Worm (Caenorhabditis elegans) whole organism, L4 larva: ENCODE measurements around the gene W06G6.20.
A peak's percentile ranks its signal among the peaks of the same experiment; 100 is the strongest.
"Not testable (repeated sequence)": the region's sequence is repeated elsewhere in the genome, so short reads cannot be mapped to it uniquely, and the experiment has no call there.

Source experiments
- F26F4.8 ChIP-seq: fragments of 200-800 bp; sonication (Bioruptor generic); conservative IDR thresholded peaks from 2 replicates; pipeline ENCODE4 v1.3.6; 2022; ENCODE audit warnings: missing genetic modification characterization, missing compliant biosample characterization
- F44E2.7 ChIP-seq: fragments of 200-800 bp; sonication (Bioruptor generic); IDR thresholded peaks from 2 replicates; pipeline ENCODE4 v2.1.2; 2022; ENCODE audit warnings: missing genetic modification characterization, missing compliant biosample characterization
- Y105C5A.15 ChIP-seq: fragments of 200-800 bp; sonication (Bioruptor generic); IDR thresholded peaks from 2 replicates; pipeline ENCODE4 v1.3.6; 2022; ENCODE audit warnings: missing genetic modification characterization, missing compliant biosample characterization
- Y48G9A.11 ChIP-seq: fragments of 200-800 bp; sonication (Bioruptor generic); IDR thresholded peaks from 2 replicates; pipeline ENCODE4 v1.3.6; 2022; ENCODE audit warnings: missing genetic modification reagents, missing genetic modification characterization, missing compliant biosample characterization
- Y5F2A.4 ChIP-seq: fragments of 200-800 bp; sonication (Bioruptor generic); optimal IDR thresholded peaks from 2 replicates; lab custom pipeline; 2018; ENCODE audit warnings: mild to moderate bottlenecking, missing genetic modification characterization, missing compliant biosample characterization
- aly-2 ChIP-seq: sonication (generic microtip); optimal IDR thresholded peaks from 2 replicates; lab custom pipeline; 2018; ENCODE audit warnings: missing biosample characterization, missing genetic modification characterization
- ceh-20 ChIP-seq: fragments of 200-800 bp; sonication (Bioruptor generic); IDR thresholded peaks from 2 replicates; pipeline ENCODE4 v1.3.6; 2022; ENCODE audit warnings: missing genetic modification reagents, missing genetic modification characterization, missing compliant biosample characterization
- ceh-28 ChIP-seq: fragments of 150-350 bp; optimal IDR thresholded peaks from 2 replicates; lab custom pipeline; 2014; ENCODE audit warnings: missing biosample characterization, missing genetic modification reagents, missing genetic modification characterization
- ceh-32 ChIP-seq: sonication (generic microtip); optimal IDR thresholded peaks from 2 replicates; lab custom pipeline; 2016; ENCODE audit warnings: mild to moderate bottlenecking, missing genetic modification characterization, missing compliant biosample characterization; ENCODE audit not compliant: poor library complexity
- ceh-82 ChIP-seq: sonication (generic microtip); optimal IDR thresholded peaks from 2 replicates; lab custom pipeline; 2017; ENCODE audit warnings: missing biosample characterization, missing genetic modification characterization
- ctbp-1 ChIP-seq: fragments of 200-800 bp; sonication (Bioruptor generic); IDR thresholded peaks from 2 replicates; pipeline ENCODE4 v1.3.6; 2022; ENCODE audit warnings: missing genetic modification reagents, missing genetic modification characterization, missing compliant biosample characterization
- daf-12 ChIP-seq: fragments of 150-350 bp; optimal IDR thresholded peaks from 2 replicates; lab custom pipeline; 2014; ENCODE audit warnings: missing biosample characterization, missing genetic modification reagents, missing genetic modification characterization
- daf-16 ChIP-seq, 3 experiments: sonication (generic microtip); optimal IDR thresholded peaks; 2 replicates each; lab custom pipeline; 2016 to 2017; ENCODE audit warnings: missing genetic modification characterization in 3 of 3, missing genetic modification reagents in 3 of 3, mild to moderate bottlenecking in 2 of 3, missing compliant biosample characterization in 2 of 3, missing biosample characterization in 1 of 3, moderate library complexity in 1 of 3
- dmd-6 ChIP-seq: fragments of 200-800 bp; sonication (Bioruptor generic); IDR thresholded peaks from 2 replicates; pipeline ENCODE4 v1.3.6; 2022; ENCODE audit warnings: missing genetic modification reagents, missing genetic modification characterization, missing compliant biosample characterization
- dmd-8 ChIP-seq: fragments of 200-800 bp; sonication (Bioruptor generic); IDR thresholded peaks from 2 replicates; pipeline ENCODE4 v1.3.6; 2022; ENCODE audit warnings: missing genetic modification characterization, missing compliant biosample characterization
- duxl-1 ChIP-seq: sonication (generic microtip); optimal IDR thresholded peaks from 2 replicates; lab custom pipeline; 2016; ENCODE audit warnings: mild to moderate bottlenecking, missing genetic modification characterization, moderate library complexity, missing compliant biosample characterization; ENCODE audit not compliant: poor library complexity
- egl-43 ChIP-seq: fragments of 200-800 bp; sonication (Bioruptor generic); IDR thresholded peaks from 2 replicates; pipeline ENCODE4 v1.3.6; 2022; ENCODE audit warnings: missing genetic modification reagents, missing genetic modification characterization, missing compliant biosample characterization
- gei-8 ChIP-seq: fragments of 200-800 bp; sonication (Bioruptor generic); optimal IDR thresholded peaks from 2 replicates; lab custom pipeline; 2018; ENCODE audit warnings: mild to moderate bottlenecking, missing genetic modification characterization, missing compliant biosample characterization
- hlh-30 ChIP-seq: sonication (generic microtip); optimal IDR thresholded peaks from 2 replicates; lab custom pipeline; 2017; ENCODE audit warnings: antibody characterized with exemption, mild to moderate bottlenecking, missing genetic modification characterization, missing compliant biosample characterization; ENCODE audit not compliant: insufficient read depth
- jun-1 ChIP-seq: fragments of 150-350 bp; optimal IDR thresholded peaks from 2 replicates; lab custom pipeline; 2014; ENCODE audit warnings: missing biosample characterization, missing genetic modification reagents, missing genetic modification characterization
- lim-7 ChIP-seq: fragments of 200-800 bp; sonication (Bioruptor generic); IDR thresholded peaks from 2 replicates; pipeline ENCODE4 v1.3.6; 2022; ENCODE audit warnings: missing genetic modification characterization, missing compliant biosample characterization
- lin-1 ChIP-seq: fragments of 200-800 bp; sonication (Bioruptor generic); IDR thresholded peaks from 2 replicates; pipeline ENCODE4 v1.3.6; 2022; ENCODE audit warnings: missing genetic modification reagents, missing genetic modification characterization, missing compliant biosample characterization
- lin-15B ChIP-seq: fragments of 150-350 bp; sonication (generic microtip); optimal IDR thresholded peaks from 3 replicates; lab custom pipeline; 2014; ENCODE audit warnings: missing biosample characterization, missing genetic modification characterization
- lin-38 ChIP-seq: fragments of 200-800 bp; sonication (Bioruptor generic); IDR thresholded peaks from 2 replicates; pipeline ENCODE4 v1.3.6; 2022; ENCODE audit warnings: missing genetic modification reagents, missing genetic modification characterization, missing compliant biosample characterization
- madf-5 ChIP-seq, 2 experiments: fragments of 200-800 bp; sonication (Bioruptor generic); IDR thresholded peaks; 2 replicates each; pipeline ENCODE4 v1.3.6; 2022; ENCODE audit warnings: missing compliant biosample characterization in 2 of 2, missing genetic modification characterization in 2 of 2
- nhr-48 ChIP-seq: sonication (generic microtip); optimal IDR thresholded peaks from 2 replicates; lab custom pipeline; 2016; ENCODE audit warnings: mild to moderate bottlenecking, missing genetic modification characterization, missing compliant biosample characterization
- nhr-76 ChIP-seq: fragments of 150-350 bp; optimal IDR thresholded peaks from 2 replicates; lab custom pipeline; 2014; ENCODE audit warnings: missing biosample characterization, missing genetic modification characterization
- skn-1 ChIP-seq: fragments of 150-350 bp; optimal IDR thresholded peaks from 2 replicates; lab custom pipeline; 2014; ENCODE audit warnings: missing biosample characterization, missing genetic modification characterization
- snpc-4 ChIP-seq: fragments of 150-350 bp; optimal IDR thresholded peaks from 2 replicates; lab custom pipeline; 2014; ENCODE audit warnings: missing biosample characterization, missing genetic modification characterization
- tra-1 ChIP-seq: fragments of 200-800 bp; sonication (Bioruptor generic); IDR thresholded peaks from 2 replicates; pipeline ENCODE4 v1.3.6; 2022; ENCODE audit warnings: missing genetic modification reagents, missing genetic modification characterization, missing compliant biosample characterization
- unc-130 ChIP-seq: sonication (generic microtip); optimal IDR thresholded peaks from 2 replicates; lab custom pipeline; 2016; ENCODE audit warnings: missing genetic modification reagents, missing genetic modification characterization, missing compliant biosample characterization
- unc-39 ChIP-seq: sonication (generic microtip); optimal IDR thresholded peaks from 2 replicates; lab custom pipeline; 2017; ENCODE audit warnings: missing biosample characterization, missing genetic modification characterization
- zfp-2 ChIP-seq: sonication (generic microtip); optimal IDR thresholded peaks from 2 replicates; lab custom pipeline; 2016; ENCODE audit warnings: mild to moderate bottlenecking, missing genetic modification characterization, missing compliant biosample characterization
- ztf-11 ChIP-seq: fragments of 150-350 bp; optimal IDR thresholded peaks from 2 replicates; lab custom pipeline; 2014; ENCODE audit warnings: missing biosample characterization, missing genetic modification characterization
- ztf-7 ChIP-seq: fragments of 150-350 bp; optimal IDR thresholded peaks from 2 replicates; lab custom pipeline; 2014; ENCODE audit warnings: missing biosample characterization, missing genetic modification characterization

Gene W06G6.20

ce11 chrV:16666647-16667046, 18.5 kb upstream of the W06G6.20 start, which contains the start of gene F14F8.14 (continued):
- TF ChIP-seq nhr-48 (tag; lab: Kevin White, UChicago) (no peak), unc-130 (GFP tag; lab: Kevin White, UChicago) (no peak), lin-15B (tag; lab: Kevin White, UChicago) (no peak), duxl-1 (tag; lab: Kevin White, UChicago) (no peak), jun-1 (tag; lab: Kevin White, UChicago) (no peak)

- not testable (repeated sequence) for TF ChIP-seq skn-1 (tag; lab: Kevin White, UChicago); ctbp-1 (GFP tag; lab: Robert Waterston, UW); ztf-11 (tag; lab: Kevin White, UChicago)
Measured at ce11 chrV:16660816-16661215, 12.6 kb upstream of the W06G6.20 start, which contains the start of gene Y70C5B.2. Gene Y70C5B.2, minus strand, starts transcription at chrV:16660916.

ce11 chrV:16654242-16654641, 6.1 kb upstream of the W06G6.20 start, which contains the start of gene W06G6.15:
Gene W06G6.15, plus strand, starts transcription at chrV:16654542.
- TF ChIP-seq ceh-28; ctbp-1 (GFP tag; lab: Robert Waterston, UW); F44E2.7 (GFP tag; lab: Robert Waterston, UW): not testable (repeated sequence)

- TF ChIP-seq Y105C5A.15, dmd-8, lin-38 (GFP tag; lab: Robert Waterston, UW): not testable (repeated sequence)
- TF ChIP-seq, all 104 proteins: peak for 0; not testable (repeated sequence) for 104
Measured at ce11 chrV:16649200-16649599, 1.0 kb upstream of the W06G6.20 start, which contains the start of gene W06G6.11. Gene W06G6.11, minus strand, starts transcription at chrV:16649300.

- no peak for TF ChIP-seq unc-39 (tag; lab: Kevin White, UChicago)
- TF ChIP-seq ctbp-1 (GFP tag; lab: Robert Waterston, UW): no peak
- no peak for TF ChIP-seq ceh-82 (tag; lab: Kevin White, UChicago)
- no peak for TF ChIP-seq ceh-20 (GFP tag; lab: Robert Waterston, UW)
Measured at ce11 chrV:16647093-16647492, 1.1 kb downstream of the W06G6.20 start, which contains the start of gene W06G6.10. Gene W06G6.10, minus strand, starts transcription at chrV:16647193.

ce11 chrV:16646372-16646771, 1.8 kb downstream of the W06G6.20 start, which contains the start of gene W06G6.9:
Gene W06G6.9, minus strand, starts transcription at chrV:16646472.
- no peak for TF ChIP-seq daf-12 (tag; lab: Kevin White, UChicago)
- TF ChIP-seq Y5F2A.4 (GFP tag; lab: Kevin White, UChicago): no peak
- no peak for TF ChIP-seq tra-1 (GFP tag; lab: Robert Waterston, UW)
- no peak for TF ChIP-seq Y105C5A.15 (GFP tag; lab: Robert Waterston, UW)
- TF ChIP-seq lin-1 (GFP tag; lab: Robert Waterston, UW): no peak
- no peak for TF ChIP-seq hlh-30 (tag; lab: Kevin White, UChicago)
- no peak for TF ChIP-seq zfp-2
- TF ChIP-seq skn-1 (tag; lab: Kevin White, UChicago): no peak
- no peak for TF ChIP-seq snpc-4 (tag; lab: Kevin White, UChicago)
- TF ChIP-seq gei-8: no peak
- no peak for TF ChIP-seq aly-2 (tag; lab: Kevin White, UChicago)

ce11 chrV:16645201-16645940, 2.8 kb downstream of the W06G6.20 start, which contains the start of gene W06G6.17:
Gene W06G6.17, minus strand, starts transcription at chrV:16645251.
- peak; percentile 74 for TF ChIP-seq hlh-30 (tag; lab: Kevin White, UChicago)
- no peak for TF ChIP-seq ztf-7 (tag; lab: Kevin White, UChicago)
- 0 out of 2 replicates have a peak, but pooled peaks have one; percentile 22 for TF ChIP-seq lim-7 (GFP tag; lab: Robert Waterston, UW)
- peak; percentile 49; the same call in 1 of the 2 replicates for TF ChIP-seq egl-43
- peak; percentile 53 for TF ChIP-seq duxl-1 (tag; lab: Kevin White, UChicago)
- peak; percentile 28; the same call in 1 of the 2 replicates for TF ChIP-seq dmd-6 (GFP tag; lab: Robert Waterston, UW)
- 0 out of 4 replicates have a peak, but pooled peaks of 1 of the 2 experiments have one; percentile 49 for TF ChIP-seq madf-5 (GFP tag; IDR thresholded peaks at IDR 0.05; lab: Robert Waterston, UW)
- TF ChIP-seq Y48G9A.11 (GFP tag; lab: Robert Waterston, UW): 0 out of 2 replicates have a peak, but pooled peaks have one; percentile 23
- 0 out of 2 replicates have a peak, but pooled peaks have one; percentile 30 for TF ChIP-seq dmd-8 (GFP tag; lab: Robert Waterston, UW)
- TF ChIP-seq daf-12 (tag; lab: Kevin White, UChicago): no peak
- peak in 1 of 2 experiments; percentile 44 for TF ChIP-seq daf-16 (GFP tag; optimal IDR thresholded peaks at IDR 0.05; lab: Kevin White, UChicago)
- TF ChIP-seq daf-16 (tag; optimal IDR thresholded peaks at IDR 0.05; lab: Kevin White, UChicago): peak; percentile 44
- no peak for TF ChIP-seq nhr-76 (tag; lab: Kevin White, UChicago)
- TF ChIP-seq F26F4.8 (GFP tag; lab: Robert Waterston, UW): 0 out of 2 replicates have a peak, but pooled peaks have one; percentile 38
- no peak for TF ChIP-seq ceh-32 (tag; lab: Kevin White, UChicago)
